Worm (Caenorhabditis elegans) whole organism, L3 larva: ENCODE results near the gene W09H1.4.

Experiments
- egl-27 ChIP-seq: sonication (generic microtip); optimal IDR thresholded peaks from 4 replicates; lab custom pipeline; 2017; ENCODE audit warnings: missing biosample characterization, missing genetic modification reagents, missing genetic modification characterization
- eor-1 ChIP-seq, 2 experiments: fragments of 150-350 bp; optimal IDR thresholded peaks; 2 replicates each; lab custom pipeline; 2014 to 2018; ENCODE audit warnings: missing biosample characterization in 2 of 2, missing genetic modification characterization in 2 of 2
- fkh-10 ChIP-seq: sonication (generic microtip); optimal IDR thresholded peaks from 2 replicates; lab custom pipeline; 2017; ENCODE audit warnings: missing biosample characterization, missing genetic modification reagents, missing genetic modification characterization
- nhr-12 ChIP-seq: fragments of 150-350 bp; optimal IDR thresholded peaks from 2 replicates; lab custom pipeline; 2014; ENCODE audit warnings: missing biosample characterization, missing genetic modification characterization
- nhr-237 ChIP-seq: fragments of 150-350 bp; optimal IDR thresholded peaks from 2 replicates; lab custom pipeline; 2014; ENCODE audit warnings: missing biosample characterization, missing genetic modification characterization
- ztf-11 ChIP-seq: fragments of 150-350 bp; optimal IDR thresholded peaks from 2 replicates; lab custom pipeline; 2014; ENCODE audit warnings: missing biosample characterization, missing genetic modification characterization
- ztf-4 ChIP-seq: fragments of 150-350 bp; optimal IDR thresholded peaks from 2 replicates; lab custom pipeline; 2014; ENCODE audit warnings: missing biosample characterization, missing genetic modification characterization

DNA sequence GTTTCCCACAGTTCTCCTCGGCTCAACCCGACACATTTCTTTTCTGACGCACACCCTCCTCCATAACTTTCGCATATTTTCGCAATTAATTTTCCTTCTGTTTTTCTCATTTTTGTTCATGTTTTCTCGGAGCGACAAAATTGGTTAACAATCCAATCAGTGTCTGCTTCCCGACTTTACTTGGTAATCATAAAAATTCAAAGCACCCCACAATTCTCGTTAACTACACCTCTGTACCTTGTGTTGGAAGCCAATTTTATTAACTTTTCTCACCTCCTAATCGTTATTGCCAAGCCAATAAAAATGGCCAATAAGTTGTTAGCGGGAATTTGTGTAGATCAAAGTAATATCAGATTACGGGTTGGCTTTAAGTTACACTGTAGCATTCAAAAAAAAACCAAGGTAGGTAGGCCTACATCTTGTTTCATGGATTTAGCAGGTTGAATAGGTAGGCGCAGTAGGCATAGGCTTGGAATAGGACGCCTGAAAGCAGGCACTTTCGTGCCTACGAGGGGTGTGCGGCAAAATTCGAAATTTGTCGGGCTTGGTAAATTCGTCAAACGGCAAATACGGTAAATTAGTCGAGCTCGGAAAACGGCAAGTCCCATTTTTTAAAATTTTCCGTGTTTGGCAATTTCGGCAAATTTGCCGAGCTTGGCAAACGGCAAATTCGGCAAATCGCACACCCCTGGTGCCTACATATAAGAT is 47.3 kb downstream of the W09H1.4 start:
- TF ChIP-seq ztf-11 (tag; lab: Kevin White, UChicago) = no peak
- TF ChIP-seq nhr-12 (tag; lab: Kevin White, UChicago) = no peak
- TF ChIP-seq egl-27 = no peak
- TF ChIP-seq nhr-237 (tag; lab: Kevin White, UChicago) = no peak
- TF ChIP-seq fkh-10 (GFP tag; lab: Kevin White, UChicago) = no peak
- no peak for TF ChIP-seq eor-1 (tag; optimal IDR thresholded peaks at IDR 0.05; lab: Kevin White, UChicago)
- TF ChIP-seq ztf-4 (tag; lab: Kevin White, UChicago) = no peak
